Fruit fly (Drosophila melanogaster) whole organism, embryonic: ENCODE measurements around the gene Fgop2.

Experiments
- Bgb ChIP-seq: fragments of 200-800 bp; sonication (Bioruptor generic); IDR thresholded peaks from 2 replicates; pipeline ENCODE4 v1.3.6; 2022; ENCODE audit warnings: missing biosample characterization, missing genetic modification characterization; ENCODE audit not compliant: partially characterized antibody
- CG10959 ChIP-seq: fragments of 200-800 bp; sonication (Bioruptor generic); IDR thresholded peaks from 2 replicates; pipeline ENCODE4 v1.3.6; 2022; ENCODE audit warnings: missing biosample characterization, missing genetic modification characterization
- CG11398 ChIP-seq: fragments of 200-800 bp; sonication (Bioruptor generic); optimal IDR thresholded peaks from 2 replicates; lab custom pipeline; 2016; ENCODE audit warnings: missing biosample characterization, missing genetic modification characterization
- CG11723 ChIP-seq: fragments of 200-800 bp; sonication (Bioruptor generic); optimal IDR thresholded peaks from 2 replicates; lab custom pipeline; 2017; ENCODE audit warnings: missing biosample characterization, mild to moderate bottlenecking, missing genetic modification characterization
- CG12236 ChIP-seq: fragments of 200-800 bp; sonication (Bioruptor generic); optimal IDR thresholded peaks from 2 replicates; lab custom pipeline; 2016; ENCODE audit warnings: missing biosample characterization, missing genetic modification characterization
- CG13296 ChIP-seq: fragments of 200-800 bp; sonication (Bioruptor generic); optimal IDR thresholded peaks from 3 replicates; lab custom pipeline; 2018; ENCODE audit warnings: missing biosample characterization, mild to moderate bottlenecking, missing genetic modification characterization
- CG16779 ChIP-seq: fragments of 200-800 bp; sonication (Bioruptor generic); IDR thresholded peaks from 2 replicates; pipeline ENCODE4 v1.3.6; 2022; ENCODE audit warnings: missing biosample characterization, missing genetic modification characterization
- CG18764 ChIP-seq: fragments of 200-800 bp; sonication (Bioruptor generic); optimal IDR thresholded peaks from 3 replicates; lab custom pipeline; 2016; ENCODE audit warnings: missing biosample characterization, missing genetic modification characterization
- CG2116 ChIP-seq: fragments of 200-800 bp; sonication (Bioruptor generic); optimal IDR thresholded peaks from 3 replicates; lab custom pipeline; 2018; ENCODE audit warnings: missing biosample characterization, mild to moderate bottlenecking, missing genetic modification characterization
- CG2199 ChIP-seq: fragments of 200-800 bp; sonication (Bioruptor generic); IDR thresholded peaks from 3 replicates; pipeline ENCODE4 v1.3.6; 2022; ENCODE audit warnings: missing biosample characterization, missing genetic modification characterization
- CG2202 ChIP-seq: fragments of 200-800 bp; sonication (Bioruptor generic); optimal IDR thresholded peaks from 2 replicates; lab custom pipeline; 2018; ENCODE audit warnings: missing biosample characterization, mild to moderate bottlenecking, missing genetic modification characterization
- CG32772 ChIP-seq: fragments of 200-800 bp; sonication (Bioruptor generic); IDR thresholded peaks from 2 replicates; pipeline ENCODE4 v1.3.6; 2022; ENCODE audit warnings: missing biosample characterization, missing genetic modification characterization
- CG34376 ChIP-seq: fragments of 200-800 bp; sonication (Bioruptor generic); optimal IDR thresholded peaks from 2 replicates; lab custom pipeline; 2018; ENCODE audit warnings: missing biosample characterization, mild to moderate bottlenecking, missing genetic modification characterization
- CG3726 ChIP-seq: fragments of 200-800 bp; sonication (Bioruptor generic); IDR thresholded peaks from 3 replicates; pipeline ENCODE4, ENCODE4 v1.3.6; 2022; ENCODE audit warnings: missing biosample characterization, missing genetic modification characterization
- CG42726 ChIP-seq: fragments of 200-800 bp; sonication (Bioruptor generic); IDR thresholded peaks from 2 replicates; pipeline ENCODE4 v1.3.6; 2022; ENCODE audit warnings: missing biosample characterization, missing genetic modification characterization; ENCODE audit not compliant: partially characterized antibody
- CG6854 ChIP-seq: fragments of 200-800 bp; sonication (Bioruptor generic); optimal IDR thresholded peaks from 3 replicates; lab custom pipeline; 2017; ENCODE audit warnings: missing biosample characterization, mild to moderate bottlenecking, missing genetic modification characterization
- CG8290 ChIP-seq, 3 experiments: fragments of 200-800 bp; sonication (Bioruptor generic); optimal IDR thresholded peaks; 2 replicates each; lab custom pipeline; 2016 to 2019; ENCODE audit warnings: missing biosample characterization in 3 of 3, missing genetic modification characterization in 3 of 3, mild to moderate bottlenecking in 2 of 3, moderate library complexity in 1 of 3
- CG9609 ChIP-seq: fragments of 200-800 bp; sonication (Bioruptor generic); optimal IDR thresholded peaks from 3 replicates; lab custom pipeline; 2016; ENCODE audit warnings: missing biosample characterization, missing genetic modification characterization
- CrebB ChIP-seq: fragments of 200-800 bp; sonication (Bioruptor generic); optimal IDR thresholded peaks from 3 replicates; lab custom pipeline; 2018; ENCODE audit warnings: missing biosample characterization, mild to moderate bottlenecking, missing genetic modification characterization
- Dad ChIP-seq: fragments of 200-800 bp; sonication (Bioruptor generic); optimal IDR thresholded peaks from 3 replicates; lab custom pipeline; 2016; ENCODE audit warnings: missing biosample characterization, missing genetic modification characterization
- Deaf1 ChIP-seq: fragments of 200-800 bp; optimal IDR thresholded peaks from 3 replicates; lab custom pipeline; 2019; ENCODE audit warnings: missing biosample characterization, mild to moderate bottlenecking, missing genetic modification characterization, moderate library complexity
- Dll ChIP-seq: fragments of 200-800 bp; sonication (Bioruptor generic); IDR thresholded peaks from 4 replicates; pipeline ENCODE4 v1.3.6; 2022; ENCODE audit warnings: missing biosample characterization, missing genetic modification characterization; ENCODE audit not compliant: partially characterized antibody
- Dref ChIP-seq: fragments of 200-800 bp; sonication (Bioruptor generic); IDR thresholded peaks from 2 replicates; pipeline ENCODE4 v1.3.6; 2022; ENCODE audit warnings: missing biosample characterization, missing genetic modification characterization
- E2f2 ChIP-seq: fragments of 200-800 bp; sonication (Bioruptor generic); IDR thresholded peaks from 2 replicates; pipeline ENCODE4 v1.3.6; 2022; ENCODE audit warnings: missing biosample characterization, missing genetic modification characterization
- Ets65A ChIP-seq: fragments of 200-800 bp; sonication (Bioruptor generic); peaks from one replicate; lab custom pipeline; 2016; ENCODE audit warnings: missing biosample characterization, missing genetic modification characterization
- Gug ChIP-seq: fragments of 200-800 bp; sonication (Bioruptor generic); IDR thresholded peaks from 4 replicates; pipeline ENCODE4 v1.3.6; 2022; ENCODE audit warnings: missing biosample characterization, missing genetic modification characterization
- Hey ChIP-seq: fragments of 200-800 bp; sonication (Bioruptor generic); optimal IDR thresholded peaks from 3 replicates; lab custom pipeline; 2018; ENCODE audit warnings: missing biosample characterization, mild to moderate bottlenecking, missing genetic modification characterization
- Hr39 ChIP-seq: fragments of >200 bp; optimal IDR thresholded peaks from 2 replicates; lab custom pipeline; 2017
- Hr78 ChIP-seq, 2 experiments: fragments of 200-800 bp in 1 of 2; fragments of >200 bp in 1 of 2; sonication (Bioruptor generic) in 1 of 2; optimal IDR thresholded peaks; 2 replicates each; lab custom pipeline; 2017 to 2019; ENCODE audit warnings: missing biosample characterization in 2 of 2, missing genetic modification characterization in 2 of 2, mild to moderate bottlenecking in 1 of 2, moderate library complexity in 1 of 2
- Lhr ChIP-seq: fragments of 200-800 bp; sonication (Bioruptor generic); optimal IDR thresholded peaks from 3 replicates; lab custom pipeline; 2017; ENCODE audit warnings: mild to moderate bottlenecking, missing biosample characterization, missing genetic modification reagents, missing genetic modification characterization
- MESR4 ChIP-seq: fragments of 200-800 bp; sonication (Bioruptor generic); optimal IDR thresholded peaks from 2 replicates; lab custom pipeline; 2018; ENCODE audit warnings: missing biosample characterization, mild to moderate bottlenecking, missing genetic modification characterization, moderate library complexity
- MTF-1 ChIP-seq: fragments of 200-800 bp; sonication (Bioruptor generic); optimal IDR thresholded peaks from 2 replicates; lab custom pipeline; 2018; ENCODE audit warnings: missing biosample characterization, mild to moderate bottlenecking, missing genetic modification characterization, borderline replicate concordance
- Neu2 ChIP-seq: fragments of 200-800 bp; sonication (Bioruptor generic); optimal IDR thresholded peaks from 3 replicates; lab custom pipeline; 2016; ENCODE audit warnings: missing biosample characterization, missing genetic modification characterization, borderline replicate concordance
- Sox100B ChIP-seq: fragments of 200-800 bp; sonication (Bioruptor generic); optimal IDR thresholded peaks from 3 replicates; lab custom pipeline; 2018; ENCODE audit warnings: missing biosample characterization, mild to moderate bottlenecking, missing genetic modification characterization
- Ssrp ChIP-seq: fragments of 200-800 bp; sonication (Bioruptor generic); optimal IDR thresholded peaks from 2 replicates; lab custom pipeline; 2018; ENCODE audit warnings: missing biosample characterization, mild to moderate bottlenecking, missing genetic modification characterization, moderate library complexity
- aop ChIP-seq: fragments of 200-800 bp; sonication (Bioruptor generic); IDR thresholded peaks from 2 replicates; pipeline ENCODE4 v1.3.6; 2022; ENCODE audit warnings: missing biosample characterization, missing genetic modification characterization
- corto ChIP-seq: fragments of 200-800 bp; sonication (Bioruptor generic); optimal IDR thresholded peaks from 2 replicates; lab custom pipeline; 2016; ENCODE audit warnings: missing biosample characterization, mild to moderate bottlenecking, missing genetic modification characterization, moderate library complexity
- crc ChIP-seq: fragments of 200-800 bp; sonication (Bioruptor generic); optimal IDR thresholded peaks from 2 replicates; lab custom pipeline; 2016; ENCODE audit warnings: missing biosample characterization, missing genetic modification characterization
- cwo ChIP-seq: fragments of 200-800 bp; sonication (Bioruptor generic); optimal IDR thresholded peaks from 3 replicates; lab custom pipeline; 2017; ENCODE audit warnings: missing biosample characterization, missing genetic modification characterization, mild to moderate bottlenecking, moderate library complexity, missing genetic modification reagents
- jumu ChIP-seq: fragments of 200-800 bp; sonication (Bioruptor generic); optimal IDR thresholded peaks from 3 replicates; lab custom pipeline; 2016; ENCODE audit warnings: missing biosample characterization, missing genetic modification characterization
- kah ChIP-seq: fragments of 200-800 bp; sonication (Bioruptor generic); optimal IDR thresholded peaks from 2 replicates; lab custom pipeline; 2018; ENCODE audit warnings: missing biosample characterization, mild to moderate bottlenecking, missing genetic modification characterization
- kay ChIP-seq: fragments of 200-800 bp; sonication (Bioruptor generic); optimal IDR thresholded peaks from 2 replicates; lab custom pipeline; 2016; ENCODE audit warnings: missing biosample characterization, missing genetic modification characterization
- lab ChIP-seq: fragments of 200-800 bp; sonication (Bioruptor generic); optimal IDR thresholded peaks from 3 replicates; lab custom pipeline; 2017; ENCODE audit warnings: missing biosample characterization, missing genetic modification characterization, mild to moderate bottlenecking, moderate library complexity, missing genetic modification reagents
- nerfin-1 ChIP-seq: fragments of 200-800 bp; sonication (Bioruptor generic); optimal IDR thresholded peaks from 3 replicates; lab custom pipeline; 2019; ENCODE audit warnings: missing biosample characterization, mild to moderate bottlenecking, missing genetic modification characterization, moderate library complexity
- pnt ChIP-seq: fragments of 200-800 bp; sonication (Bioruptor generic); optimal IDR thresholded peaks from 3 replicates; lab custom pipeline; 2016; ENCODE audit warnings: missing biosample characterization, missing genetic modification characterization
- toy ChIP-seq: fragments of 200-800 bp; sonication (Bioruptor generic); IDR thresholded peaks from 2 replicates; pipeline ENCODE4 v1.3.6; 2022; ENCODE audit warnings: missing biosample characterization, missing genetic modification characterization
- unpg ChIP-seq: fragments of 200-800 bp; sonication (Bioruptor generic); optimal IDR thresholded peaks from 3 replicates; lab custom pipeline; 2018; ENCODE audit warnings: missing biosample characterization, mild to moderate bottlenecking, missing genetic modification characterization, moderate library complexity
- vfl ChIP-seq: fragments of 200-800 bp; sonication (Bioruptor generic); optimal IDR thresholded peaks from 2 replicates; lab custom pipeline; 2016; ENCODE audit warnings: missing biosample characterization, missing genetic modification characterization
- vnd ChIP-seq: fragments of 200-800 bp; sonication (Bioruptor generic); IDR thresholded peaks from 3 replicates; pipeline ENCODE4 v1.3.6; 2022; ENCODE audit warnings: missing biosample characterization, missing genetic modification characterization; ENCODE audit not compliant: partially characterized antibody
- zfh1 ChIP-seq: fragments of 200-800 bp; sonication (Bioruptor generic); IDR thresholded peaks from 3 replicates; pipeline ENCODE4 v1.3.6; 2022; ENCODE audit warnings: missing biosample characterization, missing genetic modification characterization

Gene Fgop2

DNA sequence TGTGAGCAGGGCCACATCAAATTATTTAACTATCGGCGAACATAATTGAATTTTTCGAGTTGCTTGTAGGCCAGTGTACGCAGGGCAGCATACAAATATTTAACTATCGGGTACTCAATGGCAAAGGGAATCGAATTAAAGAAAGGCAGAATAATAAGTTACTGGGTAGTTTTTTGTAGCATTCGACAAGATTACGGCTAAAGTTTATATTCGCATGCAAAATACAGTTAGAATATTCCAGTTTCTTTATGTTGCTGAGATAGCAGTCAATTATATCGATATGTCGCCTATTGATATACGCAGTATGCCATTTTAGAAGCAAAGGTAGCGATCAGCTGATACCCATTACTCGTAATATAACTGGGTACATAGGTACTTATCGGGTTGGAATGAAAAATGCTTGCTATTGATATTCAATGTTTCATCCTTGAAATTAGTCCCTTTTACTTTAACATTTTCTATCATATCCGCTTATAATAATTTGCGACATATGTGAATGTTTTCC lies 23.0 kb upstream of the Fgop2 start (continued):
- TF ChIP-seq zfh1, result peak; percentile 51; the same call in 1 of the 3 replicates
- TF ChIP-seq Ets65A, result peak; percentile 89
- no peak for TF ChIP-seq CG9609 (GFP tag; lab: Kevin White, UChicago)
- TF ChIP-seq Deaf1 (tag; lab: Kevin White, UChicago), result peak; percentile 30
- no peak for TF ChIP-seq CG10959 (GFP tag; lab: Robert Waterston, UW)
- TF ChIP-seq CG2116, result peak; percentile 92
- TF ChIP-seq kah (GFP tag; lab: Kevin White, UChicago), result no peak
- TF ChIP-seq Hr78 (GFP tag; optimal IDR thresholded peaks at IDR 0.05; lab: Kevin White, UChicago), result no peak
- TF ChIP-seq unpg (GFP tag; lab: Kevin White, UChicago), result peak; percentile 64
- TF ChIP-seq CG11398 (GFP tag; lab: Kevin White, UChicago), result peak; percentile 53
- TF ChIP-seq Dad (GFP tag; lab: Kevin White, UChicago), result no peak
- no peak for TF ChIP-seq CG3726 (GFP tag; lab: Robert Waterston, UW)
- no peak for TF ChIP-seq corto (GFP tag; lab: Kevin White, UChicago)
- TF ChIP-seq Hey (tag; lab: Kevin White, UChicago), result no peak
- no peak for TF ChIP-seq lab (GFP tag; lab: Kevin White, UChicago)
- peak; percentile 96 for TF ChIP-seq Dll
- no peak for TF ChIP-seq pnt (GFP tag; lab: Kevin White, UChicago)
- no peak for TF ChIP-seq CG13296 (GFP tag; lab: Kevin White, UChicago)
- TF ChIP-seq Hr39 (lab: Kevin White, UChicago), result no peak
- TF ChIP-seq Ssrp (tag; lab: Kevin White, UChicago), result no peak
- peak; percentile 60 for TF ChIP-seq CG6854 (GFP tag; lab: Kevin White, UChicago)
- TF ChIP-seq Bgb (GFP tag; lab: Robert Waterston, UW), result peak; percentile 75
- peak; percentile 80; the same call in 2 of the 3 replicates for TF ChIP-seq CG2199
- TF ChIP-seq CG16779 (GFP tag; lab: Robert Waterston, UW), result no peak
- TF ChIP-seq Lhr (GFP tag; lab: Kevin White, UChicago), result no peak
- TF ChIP-seq E2f2 (GFP tag; lab: Robert Waterston, UW), result no peak; the same call in 1 of the 2 replicates
- peak; percentile 41 for TF ChIP-seq CG34376 (GFP tag; lab: Kevin White, UChicago)
- TF ChIP-seq nerfin-1, result no peak
- TF ChIP-seq Sox100B (GFP tag; lab: Kevin White, UChicago), result no peak
- TF ChIP-seq CG8290 (GFP tag; optimal IDR thresholded peaks at IDR 0.05; lab: Kevin White, UChicago), result peak; percentile 5
- TF ChIP-seq CG8290 (tag; optimal IDR thresholded peaks at IDR 0.05; lab: Kevin White, UChicago), result no peak
- no peak for TF ChIP-seq CG18764 (GFP tag; lab: Kevin White, UChicago)
- TF ChIP-seq CG42726, result peak; percentile 19; the same call in 1 of the 2 replicates
- TF ChIP-seq CrebB (tag; lab: Kevin White, UChicago), result peak; percentile 31
- no peak for TF ChIP-seq CG2202 (tag; lab: Kevin White, UChicago)
- peak; percentile 59 for TF ChIP-seq Dref (GFP tag; lab: Robert Waterston, UW)
- TF ChIP-seq MTF-1 (GFP tag; lab: Kevin White, UChicago), result no peak
- TF ChIP-seq jumu, result peak; percentile 36
- TF ChIP-seq Gug (GFP tag; lab: Robert Waterston, UW), result peak; percentile 67
- no peak for TF ChIP-seq cwo (GFP tag; lab: Kevin White, UChicago)
- TF ChIP-seq CG32772 (GFP tag; lab: Robert Waterston, UW), result peak; percentile 16; the same call in 1 of the 2 replicates
- peak; percentile 93 for TF ChIP-seq MESR4 (GFP tag; lab: Kevin White, UChicago)
- peak; percentile 12 for TF ChIP-seq kay
- no peak for TF ChIP-seq aop (GFP tag; lab: Robert Waterston, UW)
- peak; percentile 28 for TF ChIP-seq crc
- TF ChIP-seq CG11723 (GFP tag; lab: Kevin White, UChicago), result no peak
- no peak for TF ChIP-seq Neu2 (GFP tag; lab: Kevin White, UChicago)
- no peak for TF ChIP-seq CG12236 (GFP tag; lab: Kevin White, UChicago)
- TF ChIP-seq vnd (GFP tag; lab: Robert Waterston, UW), result peak; percentile 57
- TF ChIP-seq vfl (GFP tag; lab: Kevin White, UChicago), result peak; percentile 33
- TF ChIP-seq toy, result no peak
